Fruit fly (Drosophila melanogaster) whole organism, embryonic: ENCODE results near the gene Vha16-2.

Experiments used
- Abd-B ChIP-seq: fragments of 200-800 bp; sonication (Bioruptor generic); optimal IDR thresholded peaks from 2 replicates; lab custom pipeline; 2018; ENCODE audit warnings: missing biosample characterization, mild to moderate bottlenecking, missing genetic modification characterization, moderate library complexity
- CG10366 ChIP-seq: fragments of 200-800 bp; sonication (Bioruptor generic); IDR thresholded peaks from 2 replicates; pipeline ENCODE4 v1.3.6; 2022; ENCODE audit warnings: missing biosample characterization, missing genetic modification characterization
- CG10959 ChIP-seq: fragments of 200-800 bp; sonication (Bioruptor generic); IDR thresholded peaks from 2 replicates; pipeline ENCODE4 v1.3.6; 2022; ENCODE audit warnings: missing biosample characterization, missing genetic modification characterization
- CG11093 ChIP-seq: fragments of 200-800 bp; sonication (Bioruptor generic); IDR thresholded peaks from 3 replicates; pipeline ENCODE4 v1.3.6; 2022; ENCODE audit warnings: missing biosample characterization, missing genetic modification characterization
- CG11456 ChIP-seq: fragments of 200-800 bp; sonication (Bioruptor generic); IDR thresholded peaks from 3 replicates; pipeline ENCODE4 v1.3.6; 2022; ENCODE audit warnings: missing biosample characterization, missing genetic modification characterization
- CG11504 ChIP-seq: fragments of 200-800 bp; sonication (Bioruptor generic); optimal IDR thresholded peaks from 3 replicates; lab custom pipeline; 2019; ENCODE audit warnings: missing biosample characterization, mild to moderate bottlenecking, missing genetic modification characterization, moderate library complexity
- CG12071 ChIP-seq: fragments of 200-800 bp; sonication (Bioruptor generic); optimal IDR thresholded peaks from 3 replicates; lab custom pipeline; 2018; ENCODE audit warnings: missing biosample characterization, mild to moderate bottlenecking, missing genetic modification characterization
- CG13424 ChIP-seq: fragments of 200-800 bp; sonication (Bioruptor generic); optimal IDR thresholded peaks from 2 replicates; lab custom pipeline; 2019; ENCODE audit warnings: missing biosample characterization, mild to moderate bottlenecking, missing genetic modification characterization, moderate library complexity
- CG13775 ChIP-seq: fragments of 200-800 bp; sonication (Bioruptor generic); optimal IDR thresholded peaks from 3 replicates; lab custom pipeline; 2017; ENCODE audit warnings: missing biosample characterization, mild to moderate bottlenecking, missing genetic modification characterization
- CG1832 ChIP-seq: fragments of 200-800 bp; sonication (Bioruptor generic); optimal IDR thresholded peaks from 2 replicates; lab custom pipeline; 2017; ENCODE audit warnings: missing biosample characterization, mild to moderate bottlenecking, missing genetic modification characterization, inconsistent platforms
- CG2875 ChIP-seq: fragments of 200-800 bp; sonication (Bioruptor generic); optimal IDR thresholded peaks from 2 replicates; lab custom pipeline; 2017; ENCODE audit warnings: missing biosample characterization, mild to moderate bottlenecking, missing genetic modification characterization, missing genetic modification reagents
- CG30431 ChIP-seq: fragments of 200-800 bp; sonication (Bioruptor generic); optimal IDR thresholded peaks from 2 replicates; lab custom pipeline; 2017; ENCODE audit warnings: missing biosample characterization, missing genetic modification characterization
- CG6272 ChIP-seq: fragments of 200-800 bp; sonication (Bioruptor generic); IDR thresholded peaks from 2 replicates; pipeline ENCODE4 v1.3.6; 2022; ENCODE audit warnings: missing biosample characterization, missing genetic modification characterization
- CG6654 ChIP-seq: fragments of 200-800 bp; sonication (Bioruptor generic); optimal IDR thresholded peaks from 2 replicates; lab custom pipeline; 2017; ENCODE audit warnings: missing biosample characterization, mild to moderate bottlenecking, missing genetic modification characterization
- CG7928 ChIP-seq: fragments of 200-800 bp; sonication (Bioruptor generic); optimal IDR thresholded peaks from 2 replicates; lab custom pipeline; 2017; ENCODE audit warnings: missing biosample characterization, mild to moderate bottlenecking, missing genetic modification characterization
- CG9817 ChIP-seq: fragments of 200-800 bp; sonication (Bioruptor generic); optimal IDR thresholded peaks from 2 replicates; lab custom pipeline; 2018; ENCODE audit warnings: missing biosample characterization, mild to moderate bottlenecking, missing genetic modification characterization, moderate library complexity
- CoRest ChIP-seq: fragments of 200-800 bp; sonication (Bioruptor generic); optimal IDR thresholded peaks from 3 replicates; lab custom pipeline; 2018; ENCODE audit warnings: missing biosample characterization, mild to moderate bottlenecking, missing genetic modification characterization, moderate library complexity
- Dek ChIP-seq: fragments of 200-800 bp; sonication (Bioruptor generic); optimal IDR thresholded peaks from 3 replicates; lab custom pipeline; 2019; ENCODE audit warnings: missing biosample characterization, mild to moderate bottlenecking, missing genetic modification characterization, moderate library complexity
- Dll ChIP-seq: fragments of 200-800 bp; sonication (Bioruptor generic); IDR thresholded peaks from 4 replicates; pipeline ENCODE4 v1.3.6; 2022; ENCODE audit warnings: missing biosample characterization, missing genetic modification characterization; ENCODE audit not compliant: partially characterized antibody
- Ets65A ChIP-seq: fragments of 200-800 bp; sonication (Bioruptor generic); peaks from one replicate; lab custom pipeline; 2016; ENCODE audit warnings: missing biosample characterization, missing genetic modification characterization
- HLH4C ChIP-seq: fragments of 200-800 bp; sonication (Bioruptor generic); IDR thresholded peaks from 3 replicates; pipeline ENCODE4 v1.3.6; 2022; ENCODE audit warnings: missing biosample characterization, missing genetic modification characterization; ENCODE audit not compliant: partially characterized antibody
- Med ChIP-seq: fragments of 200-800 bp; sonication (Bioruptor generic); peaks from one replicate; lab custom pipeline; 2016; ENCODE audit warnings: missing biosample characterization, missing genetic modification characterization, mild to moderate bottlenecking, inconsistent platforms, moderate library complexity
- NC2α ChIP-seq: fragments of 200-800 bp; sonication (Bioruptor generic); optimal IDR thresholded peaks from 2 replicates; lab custom pipeline; 2016; ENCODE audit warnings: missing biosample characterization, missing genetic modification characterization
- Nf-YB ChIP-seq: fragments of 200-800 bp; sonication (Bioruptor generic); optimal IDR thresholded peaks from 3 replicates; lab custom pipeline; 2019; ENCODE audit warnings: missing biosample characterization, mild to moderate bottlenecking, missing genetic modification characterization, moderate library complexity
- Optix ChIP-seq: fragments of 200-800 bp; sonication (Bioruptor generic); IDR thresholded peaks from 3 replicates; pipeline ENCODE4 v1.3.6; 2022; ENCODE audit warnings: missing biosample characterization, missing genetic modification characterization
- abd-A ChIP-seq: fragments of 200-800 bp; sonication (Bioruptor generic); optimal IDR thresholded peaks from 3 replicates; lab custom pipeline; 2019; ENCODE audit warnings: missing biosample characterization, mild to moderate bottlenecking, missing genetic modification characterization, moderate library complexity
- bbx ChIP-seq: fragments of 200-800 bp; sonication (Bioruptor generic); IDR thresholded peaks from 2 replicates; pipeline ENCODE4 v1.3.6; 2022; ENCODE audit warnings: missing biosample characterization, missing genetic modification characterization; ENCODE audit not compliant: partially characterized antibody
- crc ChIP-seq: fragments of 200-800 bp; sonication (Bioruptor generic); optimal IDR thresholded peaks from 2 replicates; lab custom pipeline; 2016; ENCODE audit warnings: missing biosample characterization, missing genetic modification characterization
- dmrt99B ChIP-seq: fragments of 200-800 bp; sonication (Bioruptor generic); optimal IDR thresholded peaks from 2 replicates; lab custom pipeline; 2018; ENCODE audit warnings: missing biosample characterization, mild to moderate bottlenecking, missing genetic modification characterization, moderate library complexity
- dysf ChIP-seq: fragments of 200-800 bp; sonication (Bioruptor generic); IDR thresholded peaks from 3 replicates; pipeline ENCODE4 v1.3.6; 2022; ENCODE audit warnings: missing biosample characterization, missing genetic modification characterization
- eve ChIP-seq, 2 experiments: fragments of >200 bp; optimal IDR thresholded peaks; 2 replicates each; lab custom pipeline; 2017; ENCODE audit warnings: missing biosample characterization in 2 of 2, missing genetic modification characterization in 2 of 2
- fd102C ChIP-seq: fragments of 200-800 bp; sonication (Bioruptor generic); optimal IDR thresholded peaks from 2 replicates; lab custom pipeline; 2018; ENCODE audit warnings: missing biosample characterization, mild to moderate bottlenecking, missing genetic modification characterization, moderate library complexity
- grau ChIP-seq: fragments of 200-800 bp; optimal IDR thresholded peaks from 3 replicates; lab custom pipeline; 2019; ENCODE audit warnings: missing biosample characterization, mild to moderate bottlenecking, missing genetic modification characterization, moderate library complexity
- lab ChIP-seq: fragments of 200-800 bp; sonication (Bioruptor generic); optimal IDR thresholded peaks from 3 replicates; lab custom pipeline; 2017; ENCODE audit warnings: missing biosample characterization, missing genetic modification characterization, mild to moderate bottlenecking, moderate library complexity, missing genetic modification reagents
- lbe ChIP-seq: fragments of 200-800 bp; sonication (Bioruptor generic); optimal IDR thresholded peaks from 2 replicates; lab custom pipeline; 2016; ENCODE audit warnings: missing biosample characterization, mild to moderate bottlenecking, missing genetic modification characterization
- lilli ChIP-seq: fragments of 200-800 bp; sonication (Bioruptor generic); optimal IDR thresholded peaks from 3 replicates; lab custom pipeline; 2016; ENCODE audit warnings: missing biosample characterization, missing genetic modification characterization
- nmo ChIP-seq: fragments of 200-800 bp; sonication (Bioruptor generic); optimal IDR thresholded peaks from 2 replicates; lab custom pipeline; 2018; ENCODE audit warnings: missing biosample characterization, mild to moderate bottlenecking, missing genetic modification characterization, moderate library complexity
- p53 ChIP-seq: fragments of 200-800 bp; sonication (Bioruptor generic); optimal IDR thresholded peaks from 2 replicates; lab custom pipeline; 2016; ENCODE audit warnings: missing biosample characterization, missing genetic modification characterization
- prd ChIP-seq, 3 experiments: fragments of >200 bp in 2 of 3; fragments of 200-800 bp in 1 of 3; sonication (Bioruptor generic) in 1 of 3; optimal IDR thresholded peaks in 2 of 3; IDR thresholded peaks in 1 of 3; 2 replicates in 2 of 3; 3 replicates in 1 of 3; pipeline versions ENCODE4 v1.3.6 to Lab custom; 2017 to 2022; ENCODE audit warnings: missing biosample characterization in 1 of 3, missing genetic modification characterization in 1 of 3
- sens ChIP-seq: fragments of 200-800 bp; sonication (Bioruptor generic); peaks from one replicate; lab custom pipeline; 2016; ENCODE audit warnings: missing biosample characterization, missing genetic modification characterization
- shn ChIP-seq: fragments of 200-800 bp; sonication (Bioruptor generic); optimal IDR thresholded peaks from 3 replicates; lab custom pipeline; 2016; ENCODE audit warnings: missing biosample characterization, missing genetic modification characterization
- sima ChIP-seq: fragments of 200-800 bp; sonication (Bioruptor generic); optimal IDR thresholded peaks from 2 replicates; lab custom pipeline; 2016; ENCODE audit warnings: missing biosample characterization, missing genetic modification characterization
- sr ChIP-seq: fragments of 200-800 bp; sonication (Bioruptor generic); IDR thresholded peaks from 3 replicates; pipeline ENCODE4 v1.3.6; 2022; ENCODE audit warnings: missing biosample characterization, missing genetic modification characterization
- tio ChIP-seq: fragments of 200-800 bp; sonication (Bioruptor generic); optimal IDR thresholded peaks from 2 replicates; lab custom pipeline; 2017; ENCODE audit warnings: missing biosample characterization, missing genetic modification characterization, inconsistent platforms
- usp ChIP-seq: fragments of >200 bp; optimal IDR thresholded peaks from 2 replicates; lab custom pipeline; 2017; ENCODE audit warnings: missing biosample characterization, missing genetic modification characterization

The Vha16-2 gene

dm6 chr3L:11472388-11472787, 2.4 kb upstream of the Vha16-2 start:
- peak; percentile 28 for TF ChIP-seq Med
- TF ChIP-seq Abd-B (GFP tag; lab: Kevin White, UChicago): peak; percentile 6
- TF ChIP-seq usp (GFP tag; lab: Kevin White, UChicago): no peak
- no peak for TF ChIP-seq prd (optimal IDR thresholded peaks at IDR 0.05; lab: Kevin White, UChicago)
- peak; percentile 17; the same call in 1 of the 3 replicates for TF ChIP-seq prd (GFP tag; IDR thresholded peaks at IDR 0.05; lab: Robert Waterston, UW)
- TF ChIP-seq sens (GFP tag; lab: Kevin White, UChicago): peak; percentile 33
- TF ChIP-seq grau (tag; lab: Kevin White, UChicago): peak; percentile 28

- no peak for TF ChIP-seq CG13424 (tag; lab: Kevin White, UChicago)
- TF ChIP-seq Dek (tag; lab: Kevin White, UChicago): no peak
- TF ChIP-seq CG1832 (GFP tag; lab: Kevin White, UChicago): no peak
These were observed 1.8 kb upstream of the Vha16-2 start, which contains the start of gene Vha16-3 for dm6 chr3L:11472991-11473390. Vha16-3 (plus strand) TSS chr3L:11473291.

dm6 chr3L:11480304-11480703, 5.5 kb downstream of the Vha16-2 start:
- TF ChIP-seq sima (GFP tag; lab: Kevin White, UChicago) (no peak), Ets65A (GFP tag; lab: Kevin White, UChicago) (peak; percentile 80), CG11456 (GFP tag; lab: Robert Waterston, UW) (0 out of 3 replicates have a peak, but pooled peaks have one; percentile 13), sr (GFP tag; lab: Robert Waterston, UW) (0 out of 3 replicates have a peak, but pooled peaks have one; percentile 4), dysf (GFP tag; lab: Robert Waterston, UW) (0 out of 3 replicates have a peak, but pooled peaks have one; percentile 13), CG10366 (no peak), Med (peak; percentile 53), Nf-YB (GFP tag; lab: Kevin White, UChicago) (no peak)

DNA sequence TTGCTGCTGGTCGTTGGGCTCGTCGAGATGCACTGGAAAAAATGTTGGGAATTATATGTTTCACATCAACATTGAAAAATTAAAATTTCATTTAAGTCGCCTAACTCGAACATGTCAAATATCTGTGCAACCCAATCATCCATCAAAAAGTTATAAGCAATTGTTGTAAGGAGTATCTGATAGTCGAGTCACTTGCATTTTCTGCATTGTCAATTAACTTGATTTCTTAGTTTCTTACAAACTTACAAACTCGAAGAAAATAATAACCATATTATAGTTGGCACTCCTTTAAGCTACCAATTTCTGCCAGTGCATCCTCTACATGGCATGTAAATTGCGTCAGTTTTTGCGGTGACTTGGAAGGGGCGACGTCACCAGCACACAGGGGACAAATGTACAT, 8.4 kb downstream of the Vha16-2 start:
- TF ChIP-seq crc (GFP tag; lab: Kevin White, UChicago) (no peak), nmo (GFP tag; lab: Kevin White, UChicago) (peak; percentile 65), lab (GFP tag; lab: Kevin White, UChicago) (peak; percentile 55), CG12071 (GFP tag; lab: Kevin White, UChicago) (no peak), lbe (GFP tag; lab: Kevin White, UChicago) (no peak), CG6654 (no peak), CG7928 (GFP tag; lab: Kevin White, UChicago) (no peak), usp (GFP tag; lab: Kevin White, UChicago) (no peak), CG6272 (GFP tag; lab: Robert Waterston, UW) (no peak), dmrt99B (tag; lab: Kevin White, UChicago) (peak; percentile 57), HLH4C (GFP tag; lab: Robert Waterston, UW) (peak; percentile 44; the same call in 1 of the 3 replicates), shn (GFP tag; lab: Kevin White, UChicago) (peak; percentile 7), CG30431 (GFP tag; lab: Kevin White, UChicago) (peak; percentile 18), CG13775 (peak; percentile 31), tio (GFP tag; lab: Kevin White, UChicago) (peak; percentile 51), fd102C (GFP tag; lab: Kevin White, UChicago) (no peak), CG11504 (tag; lab: Kevin White, UChicago) (peak; percentile 67), NC2α (no peak), bbx (GFP tag; lab: Robert Waterston, UW) (no peak), eve (GFP tag; optimal IDR thresholded peaks at IDR 0.05; lab: Kevin White, UChicago) (peak in 1 of 2 experiments; percentile 67), Optix (GFP tag; lab: Robert Waterston, UW) (no peak), abd-A (tag; lab: Kevin White, UChicago) (no peak), CG11093 (GFP tag; lab: Robert Waterston, UW) (0 out of 3 replicates have a peak, but pooled peaks have one; percentile 28), CoRest (tag; lab: Kevin White, UChicago) (peak; percentile 27), Dll (no peak), CG10959 (GFP tag; lab: Robert Waterston, UW) (no peak), CG9817 (tag; lab: Kevin White, UChicago) (no peak), lilli (peak; percentile 30), CG2875 (GFP tag; lab: Kevin White, UChicago) (no peak), p53 (GFP tag; lab: Kevin White, UChicago) (no peak)
